Worm (Caenorhabditis elegans) whole organism, late embryonic: ENCODE results near the gene cdh-8.

Source experiments
- ahr-1 ChIP-seq: sonication (generic microtip); optimal IDR thresholded peaks from 2 replicates; lab custom pipeline; 2016; ENCODE audit warnings: missing genetic modification characterization, missing compliant biosample characterization
- ceh-2 ChIP-seq: sonication (generic microtip); optimal IDR thresholded peaks from 2 replicates; lab custom pipeline; 2016; ENCODE audit warnings: missing genotype, missing genetic modification characterization, missing compliant biosample characterization
- ceh-9 ChIP-seq: sonication (generic microtip); optimal IDR thresholded peaks from 2 replicates; lab custom pipeline; 2016; ENCODE audit warnings: mild to moderate bottlenecking, missing genetic modification characterization, inconsistent platforms, missing compliant biosample characterization
- elt-2 ChIP-seq: sonication (generic microtip); optimal IDR thresholded peaks from 2 replicates; lab custom pipeline; 2016; ENCODE audit warnings: missing genetic modification reagents, missing genetic modification characterization, missing compliant biosample characterization
- lin-11 ChIP-seq: fragments of 200-800 bp; sonication (Bioruptor generic); optimal IDR thresholded peaks from 2 replicates; lab custom pipeline; 2018; ENCODE audit warnings: mild to moderate bottlenecking, missing genetic modification characterization, missing compliant biosample characterization
- pros-1 ChIP-seq: fragments of 150-350 bp; optimal IDR thresholded peaks from 2 replicates; lab custom pipeline; 2014; ENCODE audit warnings: missing biosample characterization, missing genetic modification reagents, missing genetic modification characterization
- tbx-7 ChIP-seq: sonication (generic microtip); optimal IDR thresholded peaks from 2 replicates; lab custom pipeline; 2016; ENCODE audit warnings: missing genotype, missing genetic modification characterization, missing compliant biosample characterization

- TF ChIP-seq pros-1 (tag; lab: Kevin White, UChicago) (no peak), ceh-9 (tag; lab: Kevin White, UChicago) (no peak), ceh-2 (tag; lab: Kevin White, UChicago) (no peak), lin-11 (tag; lab: Kevin White, UChicago) (no peak), elt-2 (tag; lab: Kevin White, UChicago) (no peak), ahr-1 (no peak), tbx-7 (tag; lab: Kevin White, UChicago) (no peak)
Observed at ce11 chrIV:319654-320053, 20.0 kb upstream of the cdh-8 start.
